Worm (Caenorhabditis elegans): ENCODE results near the gene nhr-41.

The nhr-41 gene

DNA sequence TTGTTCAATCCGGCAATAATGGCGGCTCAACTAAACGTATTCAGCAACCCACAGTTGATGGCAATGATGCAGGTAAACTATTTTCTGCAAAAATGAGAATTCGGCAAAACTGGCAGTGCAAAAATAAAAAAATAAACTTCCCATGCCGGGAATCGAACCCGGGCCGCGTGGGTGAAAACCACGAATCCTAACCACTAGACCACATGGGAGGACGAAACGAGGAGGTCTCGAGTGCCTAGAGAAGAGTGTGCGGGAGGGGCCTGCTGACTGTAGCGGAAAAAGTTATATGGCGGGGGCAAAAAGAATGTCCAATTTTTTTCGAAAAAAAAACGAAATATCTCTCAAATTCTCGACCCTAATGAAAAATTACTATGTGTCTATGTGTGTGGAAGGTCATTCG is 2.1 kb downstream of the nhr-41 start (continued):
- peak; percentile 82 for TF ChIP-seq elt-2 (tag; optimal IDR thresholded peaks at IDR 0.05)
- TF ChIP-seq ceh-9 (tag; optimal IDR thresholded peaks at IDR 0.05): peak; percentile 2
- peak; percentile 37 for TF ChIP-seq eyg-1 (tag; optimal IDR thresholded peaks at IDR 0.05)
- TF ChIP-seq sox-2 (GFP tag; IDR thresholded peaks at IDR 0.05): peak; percentile 43; the same call in 1 of the 2 replicates
- TF ChIP-seq madf-2 (tag; optimal IDR thresholded peaks at IDR 0.05): peak; percentile 69
- TF ChIP-seq tbx-2 (tag; optimal IDR thresholded peaks at IDR 0.05): peak; percentile 40
- TF ChIP-seq lin-11 (tag; optimal IDR thresholded peaks at IDR 0.05): peak; percentile 65
- peak; percentile 43 for TF ChIP-seq ceh-31 (tag; optimal IDR thresholded peaks at IDR 0.05)
- peak; percentile 80 for TF ChIP-seq hlh-6 (tag; optimal IDR thresholded peaks at IDR 0.05)
- peak; percentile 36 for TF ChIP-seq fkh-10 (GFP tag; optimal IDR thresholded peaks at IDR 0.05)
- peak; percentile 33 for TF ChIP-seq ztf-16 (tag; optimal IDR thresholded peaks at IDR 0.05)
- peak; percentile 70 for TF ChIP-seq che-1 (tag; optimal IDR thresholded peaks at IDR 0.05)
- TF ChIP-seq nhr-232 (tag; optimal IDR thresholded peaks at IDR 0.05): peak; percentile 73

- TF ChIP-seq hlh-15 (tag; optimal IDR thresholded peaks at IDR 0.05) (no peak), Y22D7AL.16 (tag; optimal IDR thresholded peaks at IDR 0.05) (no peak), che-1 (tag; optimal IDR thresholded peaks at IDR 0.05) (no peak), fax-1 (tag; optimal IDR thresholded peaks at IDR 0.05) (no peak)
Observed at ce11 chrIV:1389021-1389420, 3.0 kb downstream of the nhr-41 start.

DNA sequence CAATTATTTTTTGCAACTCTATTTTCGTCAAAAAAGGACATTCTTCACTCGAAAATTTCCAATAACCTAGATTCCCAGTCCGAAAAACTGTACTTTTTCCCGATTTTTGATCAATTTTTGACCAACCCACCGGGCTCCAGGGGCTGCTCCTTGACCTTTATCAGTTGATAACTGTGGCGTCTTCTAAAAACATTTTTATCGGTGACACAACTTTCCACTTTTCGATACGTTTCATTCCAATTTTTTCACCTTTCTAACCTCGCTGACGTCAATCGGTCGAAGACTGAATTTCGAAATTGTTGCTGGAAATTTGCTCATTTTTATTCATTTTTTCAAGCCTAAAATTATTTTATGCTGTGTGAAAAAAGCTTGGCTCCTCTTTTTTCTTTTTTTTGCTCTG is 3.6 kb downstream of the nhr-41 start:
- no peak for TF ChIP-seq ceh-19 (GFP tag; optimal IDR thresholded peaks at IDR 0.05)
- TF ChIP-seq zip-5 (tag; optimal IDR thresholded peaks at IDR 0.05): no peak
- no peak for TF ChIP-seq odd-2 (tag; optimal IDR thresholded peaks at IDR 0.05)
- no peak for TF ChIP-seq fkh-10 (GFP tag; optimal IDR thresholded peaks at IDR 0.05)
- no peak for TF ChIP-seq elt-2 (tag; optimal IDR thresholded peaks at IDR 0.05)
- TF ChIP-seq unc-55 (GFP tag; optimal IDR thresholded peaks at IDR 0.05): no peak
- no peak for TF ChIP-seq ets-4 (tag; optimal IDR thresholded peaks at IDR 0.05)
- TF ChIP-seq ttx-3 (tag; optimal IDR thresholded peaks at IDR 0.05): no peak
- no peak for TF ChIP-seq ceh-45 (GFP tag; IDR thresholded peaks at IDR 0.05)
- TF ChIP-seq elt-4 (tag; optimal IDR thresholded peaks at IDR 0.05): no peak
- no peak for TF ChIP-seq nfya-1 (tag; optimal IDR thresholded peaks at IDR 0.05)
- no peak for TF ChIP-seq ama-1 (optimal IDR thresholded peaks at IDR 0.05)
- no peak for TF ChIP-seq ceh-34 (tag; optimal IDR thresholded peaks at IDR 0.05)
- no peak for TF ChIP-seq fkh-6 (tag; optimal IDR thresholded peaks at IDR 0.05)
- TF ChIP-seq lin-11 (tag; optimal IDR thresholded peaks at IDR 0.05): no peak
- no peak for TF ChIP-seq pha-2 (tag; optimal IDR thresholded peaks at IDR 0.05)
- TF ChIP-seq pat-9 (tag; optimal IDR thresholded peaks at IDR 0.05): no peak
- TF ChIP-seq C38D4.7 (GFP tag; optimal IDR thresholded peaks at IDR 0.05): no peak
- no peak for TF ChIP-seq mec-3 (tag; optimal IDR thresholded peaks at IDR 0.05; ENCODE audit: borderline replicate concordance)
- TF ChIP-seq dmd-4 (tag; optimal IDR thresholded peaks at IDR 0.05; ENCODE audit: borderline replicate concordance): no peak

DNA sequence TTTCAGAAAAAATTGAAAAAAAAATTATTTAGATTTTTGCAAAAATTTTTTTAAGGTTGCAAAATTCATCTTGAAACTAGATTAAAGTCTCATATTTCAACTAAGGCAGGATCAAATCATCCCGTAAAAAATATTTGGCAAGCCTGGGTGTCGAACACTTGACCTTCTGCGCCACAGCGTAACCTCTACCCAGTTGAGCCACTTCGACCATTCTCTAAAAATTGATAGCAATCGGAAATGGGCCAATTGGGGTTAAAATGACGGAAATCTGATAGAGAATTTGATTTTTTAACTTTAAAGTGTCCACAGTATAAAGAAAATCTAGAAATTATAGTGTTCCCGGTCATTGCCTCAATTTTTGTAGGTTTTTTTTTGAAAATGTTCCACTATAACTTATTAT is 4.1 kb downstream of the nhr-41 start:
- TF ChIP-seq ceh-45 (GFP tag; IDR thresholded peaks at IDR 0.05): no peak
- TF ChIP-seq pax-1 (tag; optimal IDR thresholded peaks at IDR 0.05): no peak
- no peak for TF ChIP-seq dve-1 (tag; optimal IDR thresholded peaks at IDR 0.05)
- TF ChIP-seq ceh-18 (tag; optimal IDR thresholded peaks at IDR 0.05): no peak
- no peak for TF ChIP-seq ceh-22 (tag; optimal IDR thresholded peaks at IDR 0.05)
- no peak for TF ChIP-seq hlh-6 (tag; optimal IDR thresholded peaks at IDR 0.05)
- TF ChIP-seq sox-2 (GFP tag; IDR thresholded peaks at IDR 0.05): no peak
- TF ChIP-seq zip-5 (tag; optimal IDR thresholded peaks at IDR 0.05): no peak
- no peak for TF ChIP-seq fkh-6 (tag; optimal IDR thresholded peaks at IDR 0.05)
- TF ChIP-seq dmd-4 (tag; optimal IDR thresholded peaks at IDR 0.05; ENCODE audit: borderline replicate concordance): no peak
- TF ChIP-seq ceh-30 (tag; optimal IDR thresholded peaks at IDR 0.05): no peak

Measured in whole organism, late embryonic.